Worm (Caenorhabditis elegans) whole organism, L1 larva: Measurements from ENCODE around the gene W09D6.1.

Experiments
- C04F5.9 ChIP-seq: sonication (generic microtip); optimal IDR thresholded peaks from 2 replicates; lab custom pipeline; 2016; ENCODE audit warnings: missing genetic modification characterization, missing compliant biosample characterization
- C16A3.4 ChIP-seq: fragments of 150-350 bp; optimal IDR thresholded peaks from 2 replicates; lab custom pipeline; 2014; ENCODE audit warnings: missing biosample characterization, missing genetic modification characterization
- C34B4.2 ChIP-seq: sonication (generic microtip); optimal IDR thresholded peaks from 2 replicates; lab custom pipeline; 2017; ENCODE audit warnings: mild to moderate bottlenecking, missing genetic modification characterization, missing compliant biosample characterization
- aha-1 ChIP-seq: fragments of 150-350 bp; optimal IDR thresholded peaks from 2 replicates; lab custom pipeline; 2014; ENCODE audit warnings: missing biosample characterization, missing genetic modification characterization
- aly-2 ChIP-seq: fragments of 150-350 bp; optimal IDR thresholded peaks from 2 replicates; lab custom pipeline; 2014; ENCODE audit warnings: missing biosample characterization, missing genetic modification characterization
- ceh-8 ChIP-seq: fragments of 200-800 bp; sonication (Bioruptor generic); optimal IDR thresholded peaks from 2 replicates; lab custom pipeline; 2018; ENCODE audit warnings: mild to moderate bottlenecking, missing genetic modification characterization, moderate library complexity, missing compliant biosample characterization
- ceh-90 ChIP-seq: sonication (generic microtip); optimal IDR thresholded peaks from 2 replicates; lab custom pipeline; 2016; ENCODE audit warnings: missing genetic modification characterization, missing compliant biosample characterization
- ces-1 ChIP-seq: fragments of 150-350 bp; optimal IDR thresholded peaks from 2 replicates; lab custom pipeline; 2014; ENCODE audit warnings: missing biosample characterization, missing genetic modification reagents, missing genetic modification characterization
- dpl-1 ChIP-seq, 3 experiments: fragments of 150-350 bp in 2 of 3; sonication (generic microtip) in 1 of 3; optimal IDR thresholded peaks; 2 replicates each; lab custom pipeline; 2014 to 2017; ENCODE audit warnings: missing biosample characterization in 3 of 3, missing genetic modification characterization in 3 of 3, missing genetic modification reagents in 3 of 3
- efl-1 ChIP-seq, 4 experiments: fragments of 150-350 bp; optimal IDR thresholded peaks in 3 of 4; peaks in 1 of 4; 1 replicate in 1 of 4; 2 replicates in 3 of 4; lab custom pipeline; 2014; ENCODE audit warnings: missing biosample characterization in 2 of 4, missing genetic modification characterization in 2 of 4, missing genetic modification reagents in 2 of 4
- egl-13 ChIP-seq: sonication (generic microtip); optimal IDR thresholded peaks from 2 replicates; lab custom pipeline; 2016; ENCODE audit warnings: missing genotype, missing genetic modification reagents, missing genetic modification characterization, missing compliant biosample characterization
- egl-27 ChIP-seq, 2 experiments: fragments of 150-350 bp in 1 of 2; sonication (generic microtip); optimal IDR thresholded peaks; 3 replicates each; lab custom pipeline; 2017 to 2018; ENCODE audit warnings: missing biosample characterization in 2 of 2, missing genetic modification characterization in 2 of 2, missing genetic modification reagents in 2 of 2
- elt-2 ChIP-seq: sonication (generic microtip); optimal IDR thresholded peaks from 2 replicates; lab custom pipeline; 2016; ENCODE audit warnings: missing genetic modification characterization, mild to moderate bottlenecking, inconsistent platforms, missing compliant biosample characterization, missing genetic modification reagents
- elt-3 ChIP-seq, 6 experiments: fragments of 150-350 bp in 1 of 6; sonication (generic microtip); optimal IDR thresholded peaks; 2 replicates each; lab custom pipeline; 2017 to 2018; ENCODE audit warnings: missing biosample characterization in 6 of 6, missing genetic modification characterization in 6 of 6, inconsistent platforms in 1 of 6
- fkh-8 ChIP-seq: sonication (generic microtip); optimal IDR thresholded peaks from 2 replicates; lab custom pipeline; 2016; ENCODE audit warnings: mild to moderate bottlenecking, missing genetic modification characterization, missing compliant biosample characterization
- fos-1 ChIP-seq: fragments of 150-350 bp; optimal IDR thresholded peaks from 2 replicates; lab custom pipeline; 2014; ENCODE audit warnings: missing biosample characterization, missing genetic modification characterization
- grh-1 ChIP-seq: fragments of 200-800 bp; sonication (Bioruptor generic); IDR thresholded peaks from 2 replicates; pipeline ENCODE4 v1.3.6; 2022; ENCODE audit warnings: missing genetic modification reagents, missing genetic modification characterization, missing compliant biosample characterization
- hlh-17 ChIP-seq: fragments of 200-800 bp; sonication (Bioruptor generic); optimal IDR thresholded peaks from 2 replicates; lab custom pipeline; 2018; ENCODE audit warnings: missing genetic modification characterization, mild to moderate bottlenecking, missing compliant biosample characterization, moderate library complexity, borderline replicate concordance
- hlh-4 ChIP-seq: sonication (generic microtip); optimal IDR thresholded peaks from 2 replicates; lab custom pipeline; 2016; ENCODE audit warnings: mild to moderate bottlenecking, missing genetic modification characterization, missing compliant biosample characterization
- isw-1 ChIP-seq: fragments of 200-800 bp; sonication (Bioruptor generic); IDR thresholded peaks from 2 replicates; pipeline ENCODE4 v1.3.6; 2022; ENCODE audit warnings: missing genetic modification characterization, missing compliant biosample characterization
- jun-1 ChIP-seq: fragments of 150-350 bp; optimal IDR thresholded peaks from 2 replicates; lab custom pipeline; 2014; ENCODE audit warnings: missing biosample characterization, missing genetic modification reagents, missing genetic modification characterization
- lin-13 ChIP-seq: fragments of 150-350 bp; optimal IDR thresholded peaks from 2 replicates; lab custom pipeline; 2014; ENCODE audit warnings: missing biosample characterization, missing genetic modification reagents, missing genetic modification characterization
- lin-14 ChIP-seq: fragments of 200-800 bp; sonication (Bioruptor generic); optimal IDR thresholded peaks from 2 replicates; lab custom pipeline; 2018; ENCODE audit warnings: mild to moderate bottlenecking, missing genetic modification characterization, moderate library complexity, missing compliant biosample characterization
- lin-35 ChIP-seq, 2 experiments: fragments of 150-350 bp; optimal IDR thresholded peaks; 2 replicates each; lab custom pipeline; 2014; ENCODE audit warnings: missing biosample characterization in 2 of 2, missing genetic modification characterization in 2 of 2, missing genetic modification reagents in 2 of 2
- lir-3 ChIP-seq: sonication (generic microtip); optimal IDR thresholded peaks from 2 replicates; lab custom pipeline; 2016; ENCODE audit warnings: mild to moderate bottlenecking, missing genetic modification characterization, moderate library complexity, missing compliant biosample characterization; ENCODE audit not compliant: poor library complexity
- mdl-1 ChIP-seq, 2 experiments: fragments of 150-350 bp; optimal IDR thresholded peaks; 2 replicates each; lab custom pipeline; 2014 to 2017; ENCODE audit warnings: missing biosample characterization in 2 of 2, missing genetic modification characterization in 2 of 2, inconsistent platforms in 1 of 2
- mef-2 ChIP-seq: fragments of 150-350 bp; optimal IDR thresholded peaks from 2 replicates; lab custom pipeline; 2014; ENCODE audit warnings: missing biosample characterization, missing genetic modification characterization
- nhr-11 ChIP-seq: fragments of 150-350 bp; optimal IDR thresholded peaks from 2 replicates; lab custom pipeline; 2014; ENCODE audit warnings: missing biosample characterization, missing genetic modification characterization
- nhr-20 ChIP-seq: sonication (generic microtip); optimal IDR thresholded peaks from 2 replicates; lab custom pipeline; 2016; ENCODE audit warnings: mild to moderate bottlenecking, missing genetic modification characterization, missing compliant biosample characterization
- nhr-237 ChIP-seq: fragments of 150-350 bp; optimal IDR thresholded peaks from 2 replicates; lab custom pipeline; 2014; ENCODE audit warnings: missing biosample characterization, missing genetic modification characterization
- nhr-47 ChIP-seq: sonication (generic microtip); optimal IDR thresholded peaks from 2 replicates; lab custom pipeline; 2016; ENCODE audit warnings: mild to moderate bottlenecking, missing genetic modification characterization, moderate library complexity, missing compliant biosample characterization
- nhr-71 ChIP-seq: sonication (generic microtip); optimal IDR thresholded peaks from 2 replicates; lab custom pipeline; 2016; ENCODE audit warnings: mild to moderate bottlenecking, missing genetic modification characterization, moderate library complexity, missing compliant biosample characterization
- nhr-76 ChIP-seq: sonication (generic microtip); optimal IDR thresholded peaks from 2 replicates; lab custom pipeline; 2017; ENCODE audit warnings: missing biosample characterization, missing genetic modification characterization
- nhr-77 ChIP-seq: fragments of 150-350 bp; optimal IDR thresholded peaks from 2 replicates; lab custom pipeline; 2014; ENCODE audit warnings: missing biosample characterization, missing genetic modification characterization
- nhr-85 ChIP-seq: sonication (generic microtip); peaks from one replicate; lab custom pipeline; 2016; ENCODE audit warnings: missing genetic modification characterization, inconsistent platforms, missing compliant biosample characterization
- nhr-90 ChIP-seq: sonication (generic microtip); optimal IDR thresholded peaks from 2 replicates; lab custom pipeline; 2016; ENCODE audit warnings: mild to moderate bottlenecking, missing genetic modification characterization, missing compliant biosample characterization; ENCODE audit not compliant: poor library complexity
- pag-3 ChIP-seq: sonication (generic microtip); optimal IDR thresholded peaks from 2 replicates; lab custom pipeline; 2017; ENCODE audit warnings: missing genetic modification characterization, mild to moderate bottlenecking, missing compliant biosample characterization, antibody characterized with exemption, borderline replicate concordance; ENCODE audit not compliant: insufficient read depth
- pax-3 ChIP-seq: fragments of 200-800 bp; sonication (Bioruptor generic); optimal IDR thresholded peaks from 2 replicates; lab custom pipeline; 2018; ENCODE audit warnings: mild to moderate bottlenecking, missing genetic modification characterization, moderate library complexity, missing compliant biosample characterization
- pqm-1 ChIP-seq: sonication (generic microtip); optimal IDR thresholded peaks from 3 replicates; lab custom pipeline; 2017; ENCODE audit warnings: missing biosample characterization, missing genetic modification characterization
- snu-23 ChIP-seq: sonication (generic microtip); optimal IDR thresholded peaks from 2 replicates; lab custom pipeline; 2016; ENCODE audit warnings: missing genetic modification characterization, missing compliant biosample characterization
- sptf-1 ChIP-seq: fragments of 150-350 bp; optimal IDR thresholded peaks from 2 replicates; lab custom pipeline; 2014; ENCODE audit warnings: missing biosample characterization, missing genetic modification characterization
- sup-37 ChIP-seq: fragments of 200-800 bp; sonication (Bioruptor generic); optimal IDR thresholded peaks from 2 replicates; lab custom pipeline; 2018; ENCODE audit warnings: mild to moderate bottlenecking, missing genetic modification characterization, missing compliant biosample characterization
- tbx-2 ChIP-seq: sonication (generic microtip); optimal IDR thresholded peaks from 2 replicates; lab custom pipeline; 2016; ENCODE audit warnings: missing genetic modification characterization, missing compliant biosample characterization
- unc-86 ChIP-seq: sonication (generic microtip); optimal IDR thresholded peaks from 2 replicates; lab custom pipeline; 2016; ENCODE audit warnings: missing genetic modification characterization, missing compliant biosample characterization
- vab-15 ChIP-seq: sonication (generic microtip); optimal IDR thresholded peaks from 2 replicates; lab custom pipeline; 2017; ENCODE audit warnings: missing genotype, mild to moderate bottlenecking, missing genetic modification characterization, missing compliant biosample characterization
- xbp-1 ChIP-seq: sonication (generic microtip); optimal IDR thresholded peaks from 2 replicates; lab custom pipeline; 2016; ENCODE audit warnings: missing genetic modification characterization, missing compliant biosample characterization
- zag-1 ChIP-seq: fragments of 150-350 bp; optimal IDR thresholded peaks from 2 replicates; lab custom pipeline; 2014; ENCODE audit warnings: missing biosample characterization, missing genetic modification characterization
- ztf-4 ChIP-seq: fragments of 150-350 bp; optimal IDR thresholded peaks from 2 replicates; lab custom pipeline; 2014; ENCODE audit warnings: missing biosample characterization, missing genetic modification characterization

W09D6.1 gene

DNA sequence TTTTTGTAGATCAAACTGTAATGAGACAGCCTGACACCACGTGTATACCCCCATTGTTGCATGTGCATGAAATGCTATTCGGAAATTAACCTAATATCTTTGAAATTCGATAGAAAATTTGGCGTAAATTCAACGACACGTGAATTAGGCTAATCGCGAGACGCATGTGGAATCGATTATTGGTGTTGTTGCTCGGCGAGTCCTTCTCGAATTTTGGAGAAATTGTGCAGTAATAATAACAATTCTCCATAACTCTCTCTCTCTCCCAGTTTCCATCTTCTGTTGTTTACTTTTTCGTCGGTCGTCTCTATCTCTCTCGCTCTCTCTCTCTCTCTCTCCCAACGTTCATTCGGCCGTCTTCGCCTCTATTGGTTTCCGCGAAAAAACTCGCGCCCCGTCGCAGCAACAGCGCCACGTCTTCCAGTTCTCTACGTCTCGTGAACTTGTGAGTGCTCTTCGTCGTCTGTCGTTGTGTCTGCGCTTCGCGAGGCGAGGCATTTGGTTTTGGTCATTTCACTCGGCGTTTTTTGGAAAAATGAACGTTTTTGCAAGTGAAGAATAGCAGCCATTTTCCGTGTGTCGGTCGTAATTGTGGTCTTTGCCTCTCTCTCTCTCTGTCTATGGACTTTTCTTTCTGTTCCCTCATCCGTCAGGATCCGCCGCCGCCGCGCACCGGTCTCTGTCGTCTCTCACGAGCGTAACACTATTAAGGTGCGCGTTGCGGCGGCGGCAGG lies 14.0 kb upstream of the W09D6.1 start (continued):
- TF ChIP-seq nhr-71 (tag; lab: Kevin White, UChicago): peak; percentile 78
- peak; percentile 20 for TF ChIP-seq C16A3.4 (tag; lab: Kevin White, UChicago)
- TF ChIP-seq egl-13 (tag; lab: Kevin White, UChicago): no peak
- no peak for TF ChIP-seq ces-1
- TF ChIP-seq ztf-4: peak; percentile 41
- no peak for TF ChIP-seq pqm-1 (tag; lab: Kevin White, UChicago)
- TF ChIP-seq mdl-1 (tag; optimal IDR thresholded peaks at IDR 0.05; lab: Kevin White, UChicago): peak in 1 of 2 experiments; percentile 48
- no peak for TF ChIP-seq aly-2 (tag; lab: Kevin White, UChicago)
- TF ChIP-seq hlh-17 (GFP tag; lab: Kevin White, UChicago): no peak
- TF ChIP-seq mef-2: no peak
- peak; percentile 77 for TF ChIP-seq xbp-1
- TF ChIP-seq nhr-90 (tag; lab: Kevin White, UChicago): peak; percentile 22
- TF ChIP-seq nhr-85 (tag; lab: Kevin White, UChicago): peak; percentile 63
- peak; percentile 53 for TF ChIP-seq tbx-2 (tag; lab: Kevin White, UChicago)
- peak; percentile 55 for TF ChIP-seq nhr-20 (tag; lab: Kevin White, UChicago)
- TF ChIP-seq nhr-11 (tag; lab: Kevin White, UChicago): no peak
- TF ChIP-seq isw-1: peak; percentile 48
- peak; percentile 49 for TF ChIP-seq pag-3 (tag; lab: Kevin White, UChicago)
- no peak for TF ChIP-seq C04F5.9 (tag; lab: Kevin White, UChicago)
- peak; percentile 12 for TF ChIP-seq lin-13 (GFP tag; lab: Kevin White, UChicago)
- no peak for TF ChIP-seq lir-3 (tag; lab: Kevin White, UChicago)
- TF ChIP-seq nhr-77 (tag; lab: Kevin White, UChicago): peak; percentile 13
- no peak for TF ChIP-seq C34B4.2 (tag; lab: Kevin White, UChicago)
- no peak for TF ChIP-seq aha-1
- no peak for TF ChIP-seq egl-27 (tag; optimal IDR thresholded peaks at IDR 0.05; lab: Kevin White, UChicago)
- no peak for TF ChIP-seq grh-1 (GFP tag; lab: Robert Waterston, UW)
- TF ChIP-seq nhr-47 (tag; lab: Kevin White, UChicago): peak; percentile 72
- peak; percentile 70 for TF ChIP-seq fkh-8 (tag; lab: Kevin White, UChicago)
- TF ChIP-seq jun-1 (tag; lab: Kevin White, UChicago): peak; percentile 54
- no peak for TF ChIP-seq vab-15 (tag; lab: Kevin White, UChicago)
- peak in 1 of 6 experiments; percentile 7 for TF ChIP-seq elt-3 (tag; optimal IDR thresholded peaks at IDR 0.05; lab: Kevin White, UChicago)
- TF ChIP-seq lin-14: peak; percentile 96
- TF ChIP-seq hlh-4 (tag; lab: Kevin White, UChicago): no peak
- TF ChIP-seq unc-86 (tag; lab: Kevin White, UChicago): peak; percentile 46
- no peak for TF ChIP-seq ceh-90 (tag; lab: Kevin White, UChicago)
- peak; percentile 39 for TF ChIP-seq pax-3 (tag; lab: Kevin White, UChicago)

DNA sequence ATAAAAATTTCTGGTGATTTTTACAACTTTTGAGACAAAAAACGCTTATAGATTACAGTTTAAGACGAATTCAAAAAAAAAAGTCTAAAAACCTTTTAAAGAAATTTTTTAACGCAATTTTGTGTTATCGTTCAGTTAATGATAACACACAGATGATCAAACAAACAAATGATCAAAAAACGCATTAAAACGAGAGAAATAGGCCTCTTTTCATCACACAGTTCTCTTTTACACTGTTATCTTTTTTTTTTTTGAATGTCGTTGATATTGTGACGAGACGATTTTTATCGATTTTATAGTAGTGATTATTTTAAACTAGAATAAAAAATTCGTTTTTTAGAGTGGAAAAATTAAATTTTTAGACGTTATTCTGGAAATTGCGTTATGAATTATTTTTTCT lies 8.9 kb upstream of the W09D6.1 start:
- TF ChIP-seq lin-35 (GFP tag; optimal IDR thresholded peaks at IDR 0.05; lab: Kevin White, UChicago): peak in 1 of 2 experiments; percentile 37
- no peak for TF ChIP-seq sptf-1 (tag; lab: Kevin White, UChicago)
- peak; percentile 8 for TF ChIP-seq snu-23 (GFP tag; lab: Kevin White, UChicago)
- TF ChIP-seq nhr-76 (tag; lab: Kevin White, UChicago): no peak
- peak; percentile 3 for TF ChIP-seq pqm-1 (tag; lab: Kevin White, UChicago)
- TF ChIP-seq elt-2 (tag; lab: Kevin White, UChicago): peak; percentile 75
- TF ChIP-seq nhr-237 (tag; lab: Kevin White, UChicago): no peak
- TF ChIP-seq sup-37 (GFP tag; lab: Kevin White, UChicago): no peak
- TF ChIP-seq elt-3 (tag; optimal IDR thresholded peaks at IDR 0.05; lab: Kevin White, UChicago): peak in 1 of 6 experiments; percentile 49
- no peak for TF ChIP-seq zag-1 (tag; lab: Kevin White, UChicago)
- TF ChIP-seq dpl-1 (GFP tag; optimal IDR thresholded peaks at IDR 0.05; lab: Kevin White, UChicago): peak in 2 of 3 experiments; percentile 1 to 15
- TF ChIP-seq fos-1: no peak
- no peak for TF ChIP-seq ceh-8 (GFP tag; lab: Kevin White, UChicago)
- no peak for TF ChIP-seq efl-1 (optimal IDR thresholded peaks at IDR 0.05; lab: Kevin White, UChicago)
- peak in 1 of 2 experiments; percentile 19 for TF ChIP-seq efl-1 (GFP tag; optimal IDR thresholded peaks at IDR 0.05 in 1 of 2; lab: Kevin White, UChicago)
- peak; percentile 45 for TF ChIP-seq lin-14
